Fruit fly (Drosophila melanogaster) whole organism: ENCODE results near the gene CG13837.

Experiments
- CG8478 ChIP-seq: fragments of >200 bp; optimal IDR thresholded peaks from 2 replicates; lab custom pipeline; 2018; ENCODE audit warnings: inconsistent platforms
- Dll ChIP-seq: fragments of >200 bp; optimal IDR thresholded peaks from 2 replicates; lab custom pipeline; 2017
- EcR ChIP-seq, 2 experiments: fragments of >200 bp; optimal IDR thresholded peaks; 2 replicates each; lab custom pipeline; 2017; ENCODE audit warnings: missing biosample characterization in 2 of 2, missing genetic modification characterization in 2 of 2, missing genetic modification reagents in 2 of 2
- pan ChIP-seq: fragments of >200 bp; optimal IDR thresholded peaks from 2 replicates; lab custom pipeline; 2017
- psq ChIP-seq: fragments of >200 bp; optimal IDR thresholded peaks from 2 replicates; lab custom pipeline; 2017
- usp ChIP-seq: fragments of >200 bp; optimal IDR thresholded peaks from 2 replicates; lab custom pipeline; 2017; ENCODE audit warnings: missing biosample characterization, missing genetic modification characterization, mixed read lengths

DNA sequence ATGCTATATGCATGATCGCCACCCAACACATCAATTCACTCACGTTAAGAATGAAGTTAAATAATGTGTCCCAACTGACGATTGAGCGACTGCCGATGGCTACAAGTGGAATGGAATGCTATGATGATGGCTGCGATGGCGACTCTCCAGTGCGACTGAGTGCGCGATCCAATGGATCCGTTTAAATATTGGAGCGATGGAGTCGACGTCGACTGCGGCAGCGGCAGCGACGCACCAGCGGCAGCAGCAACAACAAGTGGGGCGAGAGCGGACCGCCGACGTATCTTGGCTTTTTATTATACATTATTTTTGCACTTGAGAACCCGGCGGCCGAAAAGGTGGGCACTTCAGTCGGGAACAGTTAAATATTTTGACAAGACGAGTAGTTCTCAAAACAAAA, 13.6 kb downstream of the CG13837 start:
- TF ChIP-seq pan (lab: Kevin White, UChicago) (no peak), psq (lab: Kevin White, UChicago) (no peak), usp (no peak), Dll (no peak), CG8478 (lab: Kevin White, UChicago) (no peak), EcR (GFP tag; optimal IDR thresholded peaks at IDR 0.05; lab: Kevin White, UChicago) (no peak)
